Fruit fly (Drosophila melanogaster) whole organism, embryonic: ENCODE data around the gene obst-G.
A peak's percentile ranks its signal among the peaks of the same experiment; 100 is the strongest.

Source experiments
- B-H2 ChIP-seq: fragments of 200-800 bp; sonication (Bioruptor generic); optimal IDR thresholded peaks from 2 replicates; lab custom pipeline; 2018; ENCODE audit warnings: missing biosample characterization, mild to moderate bottlenecking, missing genetic modification characterization
- Bgb ChIP-seq: fragments of 200-800 bp; sonication (Bioruptor generic); IDR thresholded peaks from 2 replicates; pipeline ENCODE4 v1.3.6; 2022; ENCODE audit warnings: missing biosample characterization, missing genetic modification characterization; ENCODE audit not compliant: partially characterized antibody
- C15 ChIP-seq: fragments of 200-800 bp; sonication (Bioruptor generic); IDR thresholded peaks from 3 replicates; pipeline ENCODE4 v1.3.6; 2022; ENCODE audit warnings: missing biosample characterization, missing genetic modification characterization
- CG10147 ChIP-seq: fragments of 200-800 bp; sonication (Bioruptor generic); optimal IDR thresholded peaks from 2 replicates; lab custom pipeline; 2019; ENCODE audit warnings: missing biosample characterization, mild to moderate bottlenecking, missing genetic modification characterization, moderate library complexity
- CG10209 ChIP-seq: fragments of 200-800 bp; sonication (Bioruptor generic); optimal IDR thresholded peaks from 3 replicates; lab custom pipeline; 2017; ENCODE audit warnings: missing biosample characterization, mild to moderate bottlenecking, missing genetic modification characterization, missing genetic modification reagents
- CG12104 ChIP-seq: fragments of 200-800 bp; sonication (Bioruptor generic); optimal IDR thresholded peaks from 3 replicates; lab custom pipeline; 2016; ENCODE audit warnings: missing biosample characterization, missing genetic modification characterization
- CG12236 ChIP-seq: fragments of 200-800 bp; sonication (Bioruptor generic); optimal IDR thresholded peaks from 2 replicates; lab custom pipeline; 2016; ENCODE audit warnings: missing biosample characterization, missing genetic modification characterization
- CG12299 ChIP-seq: fragments of 200-800 bp; sonication (Bioruptor generic); optimal IDR thresholded peaks from 2 replicates; lab custom pipeline; 2018; ENCODE audit warnings: missing biosample characterization, mild to moderate bottlenecking, missing genetic modification characterization
- CG15073 ChIP-seq: fragments of 200-800 bp; sonication (Bioruptor generic); optimal IDR thresholded peaks from 2 replicates; lab custom pipeline; 2016; ENCODE audit warnings: missing biosample characterization, missing genetic modification characterization
- CG15514 ChIP-seq: fragments of 200-800 bp; sonication (Bioruptor generic); optimal IDR thresholded peaks from 3 replicates; lab custom pipeline; 2017; ENCODE audit warnings: missing biosample characterization, missing genetic modification characterization, mild to moderate bottlenecking, moderate library complexity, missing genetic modification reagents
- CG1792 ChIP-seq: fragments of 200-800 bp; sonication (Bioruptor generic); optimal IDR thresholded peaks from 2 replicates; lab custom pipeline; 2016; ENCODE audit warnings: missing biosample characterization, missing genetic modification characterization
- CG2712 ChIP-seq: fragments of 200-800 bp; optimal IDR thresholded peaks from 3 replicates; lab custom pipeline; 2019; ENCODE audit warnings: missing biosample characterization, mild to moderate bottlenecking, missing genetic modification characterization, moderate library complexity
- CG32532 ChIP-seq: fragments of 200-800 bp; sonication (Bioruptor generic); IDR thresholded peaks from 2 replicates; pipeline ENCODE4 v1.3.6; 2022; ENCODE audit warnings: missing biosample characterization, missing genetic modification characterization
- CG33213 ChIP-seq: fragments of 200-800 bp; sonication (Bioruptor generic); optimal IDR thresholded peaks from 3 replicates; lab custom pipeline; 2016; ENCODE audit warnings: missing biosample characterization, missing genetic modification characterization
- CG34422 ChIP-seq: fragments of 200-800 bp; sonication (Bioruptor generic); IDR thresholded peaks from 3 replicates; pipeline ENCODE4 v1.3.6; 2022; ENCODE audit warnings: missing biosample characterization, missing genetic modification characterization
- CG4404 ChIP-seq: fragments of 200-800 bp; sonication (Bioruptor generic); IDR thresholded peaks from 2 replicates; pipeline ENCODE4 v1.3.6; 2022; ENCODE audit warnings: missing biosample characterization, missing genetic modification characterization
- CG6791 ChIP-seq: fragments of 200-800 bp; sonication (Bioruptor generic); IDR thresholded peaks from 3 replicates; pipeline ENCODE4 v1.3.6; 2022; ENCODE audit warnings: missing biosample characterization, missing genetic modification characterization; ENCODE audit not compliant: partially characterized antibody
- CG7271 ChIP-seq: fragments of 200-800 bp; sonication (Bioruptor generic); optimal IDR thresholded peaks from 2 replicates; lab custom pipeline; 2018; ENCODE audit warnings: missing biosample characterization, mild to moderate bottlenecking, missing genetic modification characterization, moderate library complexity
- CG7786 ChIP-seq: fragments of 200-800 bp; sonication (Bioruptor generic); optimal IDR thresholded peaks from 2 replicates; lab custom pipeline; 2016; ENCODE audit warnings: missing biosample characterization, missing genetic modification characterization
- CG8765 ChIP-seq: fragments of 200-800 bp; sonication (Bioruptor generic); IDR thresholded peaks from 2 replicates; pipeline ENCODE4 v1.3.6; 2022; ENCODE audit warnings: missing biosample characterization, missing genetic modification characterization
- CG9215 ChIP-seq: fragments of 200-800 bp; sonication (Bioruptor generic); IDR thresholded peaks from 2 replicates; pipeline ENCODE4 v1.3.6; 2022; ENCODE audit warnings: missing biosample characterization, missing genetic modification characterization
- CG9437 ChIP-seq: fragments of 200-800 bp; sonication (Bioruptor generic); optimal IDR thresholded peaks from 2 replicates; lab custom pipeline; 2018; ENCODE audit warnings: missing biosample characterization, mild to moderate bottlenecking, missing genetic modification characterization
- D19B ChIP-seq: fragments of 200-800 bp; sonication (Bioruptor generic); optimal IDR thresholded peaks from 2 replicates; lab custom pipeline; 2017; ENCODE audit warnings: missing biosample characterization, mild to moderate bottlenecking, missing genetic modification characterization
- Eip74EF ChIP-seq, 2 experiments: fragments of 200-800 bp in 1 of 2; fragments of >200 bp in 1 of 2; sonication (Bioruptor generic) in 1 of 2; optimal IDR thresholded peaks; 2 replicates each; lab custom pipeline; 2017 to 2019; ENCODE audit warnings: missing biosample characterization in 2 of 2, missing genetic modification characterization in 2 of 2, mild to moderate bottlenecking in 1 of 2, moderate library complexity in 1 of 2
- Elba2 ChIP-seq: fragments of 200-800 bp; sonication (Bioruptor generic); optimal IDR thresholded peaks from 3 replicates; lab custom pipeline; 2016; ENCODE audit warnings: missing biosample characterization, missing genetic modification characterization
- Fer2 ChIP-seq: fragments of 200-800 bp; sonication (Bioruptor generic); optimal IDR thresholded peaks from 2 replicates; lab custom pipeline; 2018; ENCODE audit warnings: missing biosample characterization, mild to moderate bottlenecking, missing genetic modification characterization, moderate library complexity
- HLH3B ChIP-seq: fragments of 200-800 bp; sonication (Bioruptor generic); IDR thresholded peaks from 2 replicates; pipeline ENCODE4 v1.3.6; 2022; ENCODE audit warnings: missing biosample characterization, missing genetic modification characterization
- Hmx ChIP-seq: fragments of 200-800 bp; sonication (Bioruptor generic); optimal IDR thresholded peaks from 2 replicates; lab custom pipeline; 2016; ENCODE audit warnings: missing biosample characterization, missing genetic modification characterization
- Kr ChIP-seq: fragments of 200-800 bp; sonication (Bioruptor generic); optimal IDR thresholded peaks from 2 replicates; lab custom pipeline; 2017; ENCODE audit warnings: missing biosample characterization, mild to moderate bottlenecking, missing genetic modification characterization
- Max ChIP-seq: fragments of 200-800 bp; sonication (Bioruptor generic); optimal IDR thresholded peaks from 2 replicates; lab custom pipeline; 2016; ENCODE audit warnings: missing biosample characterization, mild to moderate bottlenecking, missing genetic modification characterization
- Myb ChIP-seq: fragments of 200-800 bp; sonication (Bioruptor generic); optimal IDR thresholded peaks from 2 replicates; lab custom pipeline; 2016; ENCODE audit warnings: missing biosample characterization, missing genetic modification characterization
- Nf-YA ChIP-seq: fragments of 200-800 bp; sonication (Bioruptor generic); IDR thresholded peaks from 2 replicates; pipeline ENCODE4 v1.3.6; 2022; ENCODE audit warnings: missing biosample characterization, missing genetic modification characterization
- Rx ChIP-seq: fragments of 200-800 bp; sonication (Bioruptor generic); IDR thresholded peaks from 2 replicates; pipeline ENCODE4 v1.3.6; 2022; ENCODE audit warnings: missing biosample characterization, missing genetic modification characterization
- Sox100B ChIP-seq: fragments of 200-800 bp; sonication (Bioruptor generic); optimal IDR thresholded peaks from 3 replicates; lab custom pipeline; 2018; ENCODE audit warnings: missing biosample characterization, mild to moderate bottlenecking, missing genetic modification characterization
- Trl ChIP-seq, 3 experiments: fragments of >200 bp in 2 of 3; fragments of 200-800 bp in 1 of 3; sonication (Bioruptor generic) in 1 of 3; optimal IDR thresholded peaks; 2 replicates in 1 of 3; 3 replicates in 2 of 3; lab custom pipeline; 2016 to 2017; ENCODE audit warnings: missing biosample characterization in 1 of 3, missing genetic modification characterization in 1 of 3
- Usf ChIP-seq: fragments of 200-800 bp; sonication (Bioruptor generic); optimal IDR thresholded peaks from 2 replicates; lab custom pipeline; 2017; ENCODE audit warnings: missing genotype, missing biosample characterization, missing genetic modification characterization
- ap ChIP-seq: fragments of 200-800 bp; sonication (Bioruptor generic); IDR thresholded peaks from 2 replicates; pipeline ENCODE4 v1.3.6; 2022; ENCODE audit warnings: missing biosample characterization, missing genetic modification characterization
- ato ChIP-seq: fragments of 200-800 bp; sonication (Bioruptor generic); IDR thresholded peaks from 2 replicates; pipeline ENCODE4 v1.3.6; 2022; ENCODE audit warnings: missing biosample characterization, missing genetic modification characterization; ENCODE audit not compliant: partially characterized antibody
- br ChIP-seq: fragments of >200 bp; optimal IDR thresholded peaks from 2 replicates; lab custom pipeline; 2017
- cad ChIP-seq: fragments of >200 bp; optimal IDR thresholded peaks from 2 replicates; lab custom pipeline; 2017; ENCODE audit warnings: missing biosample characterization, missing genetic modification characterization
- chn ChIP-seq: fragments of 200-800 bp; sonication (Bioruptor generic); optimal IDR thresholded peaks from 2 replicates; lab custom pipeline; 2016; ENCODE audit warnings: missing biosample characterization, missing genetic modification characterization
- corto ChIP-seq: fragments of 200-800 bp; sonication (Bioruptor generic); optimal IDR thresholded peaks from 2 replicates; lab custom pipeline; 2016; ENCODE audit warnings: missing biosample characterization, mild to moderate bottlenecking, missing genetic modification characterization, moderate library complexity
- dpn ChIP-seq, 2 experiments: fragments of 200-800 bp; sonication (Bioruptor generic); optimal IDR thresholded peaks; 3 replicates each; lab custom pipeline; 2016; ENCODE audit warnings: missing biosample characterization in 2 of 2, missing genetic modification characterization in 2 of 2
- gsb ChIP-seq: fragments of 200-800 bp; sonication (Bioruptor generic); IDR thresholded peaks from 2 replicates; pipeline ENCODE4 v1.3.6; 2022; ENCODE audit warnings: missing biosample characterization, missing genetic modification characterization
- gsb-n ChIP-seq: fragments of 200-800 bp; sonication (Bioruptor generic); optimal IDR thresholded peaks from 3 replicates; lab custom pipeline; 2018; ENCODE audit warnings: missing biosample characterization, mild to moderate bottlenecking, missing genetic modification characterization
- hbn ChIP-seq: fragments of 200-800 bp; sonication (Bioruptor generic); IDR thresholded peaks from 2 replicates; pipeline ENCODE4 v1.3.6; 2022; ENCODE audit warnings: missing biosample characterization, missing genetic modification characterization; ENCODE audit not compliant: partially characterized antibody
- ind ChIP-seq: fragments of 200-800 bp; sonication (Bioruptor generic); optimal IDR thresholded peaks from 3 replicates; lab custom pipeline; 2016; ENCODE audit warnings: missing biosample characterization, missing genetic modification characterization
- klu ChIP-seq: fragments of 200-800 bp; sonication (Bioruptor generic); IDR thresholded peaks from 2 replicates; pipeline ENCODE4 v1.3.6; 2022; ENCODE audit warnings: missing biosample characterization, missing genetic modification characterization
- lilli ChIP-seq: fragments of 200-800 bp; sonication (Bioruptor generic); optimal IDR thresholded peaks from 3 replicates; lab custom pipeline; 2016; ENCODE audit warnings: missing biosample characterization, missing genetic modification characterization
- run ChIP-seq: fragments of 200-800 bp; sonication (Bioruptor generic); optimal IDR thresholded peaks from 3 replicates; lab custom pipeline; 2018; ENCODE audit warnings: missing biosample characterization, mild to moderate bottlenecking, missing genetic modification characterization
- seq ChIP-seq: fragments of 200-800 bp; sonication (Bioruptor generic); IDR thresholded peaks from 2 replicates; pipeline ENCODE4 v1.3.6; 2022; ENCODE audit warnings: missing biosample characterization, missing genetic modification characterization

obst-G gene

DNA sequence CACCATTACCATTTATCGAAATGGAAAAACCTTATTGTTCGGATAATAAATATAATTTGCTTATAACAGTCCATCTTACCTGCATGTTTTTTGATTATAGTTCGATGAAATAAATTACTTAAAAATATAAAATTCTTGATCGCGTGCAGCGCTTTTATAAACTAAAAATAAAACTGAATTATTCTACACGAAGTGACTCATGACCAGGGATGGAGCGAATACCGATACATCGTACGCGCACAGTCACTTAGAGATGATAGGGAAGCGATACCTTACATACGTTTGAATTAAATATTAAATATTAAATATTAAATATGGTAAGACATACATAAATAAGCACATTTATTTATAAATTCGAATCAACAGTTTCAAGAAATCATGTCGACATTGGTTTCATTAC lies 39.8 kb upstream of the obst-G start, which contains the start of gene viaf (continued):
- peak; percentile 85 for TF ChIP-seq hbn (GFP tag; lab: Robert Waterston, UW)
- no peak for TF ChIP-seq Rx (GFP tag; lab: Robert Waterston, UW)
- TF ChIP-seq Hmx (GFP tag; lab: Kevin White, UChicago): no peak
- TF ChIP-seq gsb-n (tag; lab: Kevin White, UChicago): no peak
- peak; percentile 86 for TF ChIP-seq ato
- peak; percentile 52 for TF ChIP-seq Max (GFP tag; lab: Kevin White, UChicago)
- TF ChIP-seq CG12236 (GFP tag; lab: Kevin White, UChicago): no peak
- no peak for TF ChIP-seq br (lab: Kevin White, UChicago)
- TF ChIP-seq Fer2 (tag; lab: Kevin White, UChicago): peak; percentile 15
- TF ChIP-seq HLH3B (GFP tag; lab: Robert Waterston, UW): peak; percentile 42; the same call in 1 of the 2 replicates
- peak; percentile 14 for TF ChIP-seq CG7271 (tag; lab: Kevin White, UChicago)
- TF ChIP-seq seq: no peak
- peak; percentile 1 for TF ChIP-seq chn (GFP tag; lab: Kevin White, UChicago)
- peak; percentile 17 for TF ChIP-seq Myb (GFP tag; lab: Kevin White, UChicago)
- TF ChIP-seq CG12104 (GFP tag; lab: Kevin White, UChicago): no peak
- no peak for TF ChIP-seq CG8765 (GFP tag; lab: Robert Waterston, UW)
- peak; percentile 35 for TF ChIP-seq CG10209 (GFP tag; lab: Kevin White, UChicago)
- peak; percentile 96 for TF ChIP-seq Bgb (GFP tag; lab: Robert Waterston, UW)
- peak; percentile 26 for TF ChIP-seq CG12299 (tag; lab: Kevin White, UChicago)
- no peak for TF ChIP-seq corto (GFP tag; lab: Kevin White, UChicago)
- TF ChIP-seq CG6791: peak; percentile 95
- TF ChIP-seq Kr (GFP tag; lab: Kevin White, UChicago): no peak
- TF ChIP-seq CG15073 (GFP tag; lab: Kevin White, UChicago): no peak
- TF ChIP-seq C15 (GFP tag; lab: Robert Waterston, UW): no peak
- TF ChIP-seq Elba2 (GFP tag; lab: Kevin White, UChicago): no peak
- TF ChIP-seq D19B (GFP tag; lab: Kevin White, UChicago): no peak
- TF ChIP-seq CG32532 (GFP tag; lab: Robert Waterston, UW): peak; percentile 74
- no peak for TF ChIP-seq Trl (optimal IDR thresholded peaks at IDR 0.05; lab: Kevin White, UChicago)
- TF ChIP-seq Trl (GFP tag; optimal IDR thresholded peaks at IDR 0.05; lab: Kevin White, UChicago): no peak
- TF ChIP-seq ap (GFP tag; lab: Robert Waterston, UW): 0 out of 2 replicates have a peak, but pooled peaks have one; percentile 7
- peak in 1 of 2 experiments; percentile 61 for TF ChIP-seq dpn (GFP tag; optimal IDR thresholded peaks at IDR 0.05; lab: Kevin White, UChicago)
- no peak for TF ChIP-seq Usf (GFP tag; lab: Kevin White, UChicago)
- no peak for TF ChIP-seq CG4404 (GFP tag; lab: Robert Waterston, UW)
- no peak for TF ChIP-seq CG9437 (GFP tag; lab: Kevin White, UChicago)
- TF ChIP-seq lilli (GFP tag; lab: Kevin White, UChicago): peak; percentile 61
- TF ChIP-seq gsb (GFP tag; lab: Robert Waterston, UW): no peak
- TF ChIP-seq Nf-YA: no peak
- TF ChIP-seq CG9215 (GFP tag; lab: Robert Waterston, UW): no peak
- TF ChIP-seq klu: no peak
- TF ChIP-seq run (tag; lab: Kevin White, UChicago): no peak
- TF ChIP-seq CG1792 (GFP tag; lab: Kevin White, UChicago): no peak
- peak; percentile 57 for TF ChIP-seq ind (GFP tag; lab: Kevin White, UChicago)
- no peak for TF ChIP-seq cad (GFP tag; lab: Kevin White, UChicago)
- TF ChIP-seq CG34422: peak; percentile 52; the same call in 2 of the 3 replicates
- peak; percentile 83 for TF ChIP-seq CG15514
- no peak for TF ChIP-seq Sox100B
- TF ChIP-seq Eip74EF (GFP tag; optimal IDR thresholded peaks at IDR 0.05; lab: Kevin White, UChicago): no peak
- TF ChIP-seq CG2712 (tag; lab: Kevin White, UChicago): peak; percentile 79
- no peak for TF ChIP-seq CG33213 (GFP tag; lab: Kevin White, UChicago)
- no peak for TF ChIP-seq CG7786
- no peak for TF ChIP-seq CG10147
- no peak for TF ChIP-seq B-H2 (GFP tag; lab: Kevin White, UChicago)
